Fruit fly (Drosophila melanogaster): ENCODE results near the gene CG18666.
A peak's percentile ranks its signal among the peaks of the same experiment; 100 is the strongest.

Gene CG18666

dm6 chr2L:11014018-11014611, 20.5 kb upstream of the CG18666 start:
- TF ChIP-seq ara (GFP tag; IDR thresholded peaks at IDR 0.05) (0 out of 2 replicates have a peak, but pooled peaks have one; percentile 20), BEAF-32 (GFP tag; optimal IDR thresholded peaks at IDR 0.05) (no peak), Dref (GFP tag; IDR thresholded peaks at IDR 0.05) (0 out of 2 replicates have a peak, but pooled peaks have one; percentile 27), CG17328 (GFP tag; IDR thresholded peaks at IDR 0.05) (0 out of 2 replicates have a peak, but pooled peaks have one; percentile 16), prd (optimal IDR thresholded peaks at IDR 0.05) (no peak), prd (GFP tag; IDR thresholded peaks at IDR 0.05) (0 out of 3 replicates have a peak, but pooled peaks have one; percentile 14), CG11247 (GFP tag; IDR thresholded peaks at IDR 0.05) (0 out of 2 replicates have a peak, but pooled peaks have one; percentile 27), Dll (GFP tag; IDR thresholded peaks at IDR 0.05; ENCODE audit: partially characterized antibody) (0 out of 4 replicates have a peak, but pooled peaks have one; percentile 22), CG34224 (GFP tag; IDR thresholded peaks at IDR 0.05; ENCODE audit: partially characterized antibody) (0 out of 3 replicates have a peak, but pooled peaks have one; percentile 14), pzg (GFP tag; optimal IDR thresholded peaks at IDR 0.05) (no peak), Ets65A (GFP tag) (peak; percentile 86), CG11085 (GFP tag; IDR thresholded peaks at IDR 0.05) (no peak), CG11504 (tag; optimal IDR thresholded peaks at IDR 0.05) (peak; percentile 89), stwl (tag; optimal IDR thresholded peaks at IDR 0.05) (peak; percentile 14), pan (optimal IDR thresholded peaks at IDR 0.05) (no peak), pan (GFP tag; optimal IDR thresholded peaks at IDR 0.05 in 1 of 2, IDR thresholded peaks at IDR 0.05 in 1 of 2) (no peak), Med (GFP tag) (peak; percentile 44), CG4424 (GFP tag; optimal IDR thresholded peaks at IDR 0.05) (peak; percentile 96)

DNA sequence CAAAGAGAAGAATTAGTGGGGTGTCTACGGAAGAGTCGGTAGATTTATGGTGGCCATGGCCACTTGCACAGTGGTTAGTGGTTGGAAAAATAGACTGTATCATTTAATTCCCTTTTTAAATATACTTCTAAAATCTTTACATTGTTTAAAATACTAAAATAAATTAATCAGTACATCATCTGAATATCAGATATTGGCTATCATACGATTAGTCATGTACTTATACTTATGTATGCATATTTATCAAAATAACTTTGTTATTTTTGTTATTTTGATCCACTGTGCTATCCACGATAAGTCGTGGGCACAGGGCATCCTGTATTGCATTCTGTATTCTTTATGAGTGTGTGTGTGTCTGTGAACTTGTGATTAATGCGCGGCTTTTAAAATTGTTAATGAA, 19.9 kb upstream of the CG18666 start:
- no peak for TF ChIP-seq unc-4 (GFP tag; IDR thresholded peaks at IDR 0.05; ENCODE audit: partially characterized antibody)
- no peak for TF ChIP-seq unpg (GFP tag; optimal IDR thresholded peaks at IDR 0.05)
- no peak for TF ChIP-seq CG6813 (GFP tag; optimal IDR thresholded peaks at IDR 0.05)
- TF ChIP-seq CG2712 (tag; optimal IDR thresholded peaks at IDR 0.05) = no peak
- no peak for TF ChIP-seq sr (GFP tag; IDR thresholded peaks at IDR 0.05)
- no peak for TF ChIP-seq mld (GFP tag; IDR thresholded peaks at IDR 0.05; ENCODE audit: partially characterized antibody)
- TF ChIP-seq row (GFP tag; IDR thresholded peaks at IDR 0.05) = peak; percentile 15; the same call in 1 of the 3 replicates
- TF ChIP-seq CG10979 (tag; optimal IDR thresholded peaks at IDR 0.05) = peak; percentile 25
- peak; percentile 28 to 55 for TF ChIP-seq bsh (GFP tag; optimal IDR thresholded peaks at IDR 0.05)
- no peak for TF ChIP-seq kah (GFP tag; optimal IDR thresholded peaks at IDR 0.05)
- TF ChIP-seq hth (optimal IDR thresholded peaks at IDR 0.05) = no peak
- TF ChIP-seq da (GFP tag; optimal IDR thresholded peaks at IDR 0.05) = no peak
- TF ChIP-seq CG6254 (GFP tag; optimal IDR thresholded peaks at IDR 0.05) = peak; percentile 53
- TF ChIP-seq Chrac-16 (GFP tag; optimal IDR thresholded peaks at IDR 0.05) = no peak
- TF ChIP-seq tna (GFP tag; IDR thresholded peaks at IDR 0.05; ENCODE audit: partially characterized antibody) = no peak
- TF ChIP-seq gem (tag; optimal IDR thresholded peaks at IDR 0.05) = peak; percentile 28
- TF ChIP-seq toy (GFP tag; IDR thresholded peaks at IDR 0.05) = no peak
- no peak for TF ChIP-seq Scr (GFP tag; IDR thresholded peaks at IDR 0.05; ENCODE audit: partially characterized antibody)
- TF ChIP-seq CG2202 (tag; optimal IDR thresholded peaks at IDR 0.05) = no peak
- TF ChIP-seq dmrt11E (tag; optimal IDR thresholded peaks at IDR 0.05) = peak; percentile 4
- TF ChIP-seq lola (GFP tag; optimal IDR thresholded peaks at IDR 0.05) = peak in 1 of 3 experiments; percentile 17
- no peak for TF ChIP-seq BtbVII (GFP tag; optimal IDR thresholded peaks at IDR 0.05)
- no peak for TF ChIP-seq CG6689 (GFP tag; IDR thresholded peaks at IDR 0.05)
- no peak for TF ChIP-seq CG7357 (GFP tag; IDR thresholded peaks at IDR 0.05)

Measured in whole organism, embryonic.